Fruit fly (Drosophila melanogaster) whole organism, adult: ENCODE data around the gene plh.

ENCODE experiments used
- CG11617 ChIP-seq: fragments of 200-800 bp; sonication (Bioruptor generic); optimal IDR thresholded peaks from 2 replicates; lab custom pipeline; 2017; ENCODE audit warnings: mild to moderate bottlenecking, missing biosample characterization, missing genetic modification reagents, missing genetic modification characterization
- CG12768 ChIP-seq: fragments of 200-800 bp; sonication (Bioruptor generic); optimal IDR thresholded peaks from 2 replicates; lab custom pipeline; 2017; ENCODE audit warnings: missing biosample characterization, missing genetic modification characterization, mild to moderate bottlenecking, moderate library complexity, missing genetic modification reagents
- CG7045 ChIP-seq: fragments of 200-800 bp; sonication (Bioruptor generic); optimal IDR thresholded peaks from 2 replicates; lab custom pipeline; 2017; ENCODE audit warnings: missing biosample characterization, mild to moderate bottlenecking, missing genetic modification characterization
- CG7101 ChIP-seq: fragments of 200-800 bp; sonication (Bioruptor generic); optimal IDR thresholded peaks from 2 replicates; lab custom pipeline; 2018; ENCODE audit warnings: missing biosample characterization, mild to moderate bottlenecking, missing genetic modification characterization, moderate library complexity
- Clk ChIP-seq: fragments of 200-800 bp; sonication (Bioruptor generic); optimal IDR thresholded peaks from 2 replicates; lab custom pipeline; 2017; ENCODE audit warnings: missing biosample characterization, missing genetic modification characterization
- Crg-1 ChIP-seq: fragments of 200-800 bp; sonication (Bioruptor generic); optimal IDR thresholded peaks from 2 replicates; lab custom pipeline; 2016; ENCODE audit warnings: missing biosample characterization, missing genetic modification characterization
- bab1 ChIP-seq: fragments of 200-800 bp; sonication (Bioruptor generic); optimal IDR thresholded peaks from 3 replicates; lab custom pipeline; 2019; ENCODE audit warnings: missing biosample characterization, mild to moderate bottlenecking, missing genetic modification characterization, moderate library complexity
- cnc ChIP-seq, 2 experiments: fragments of >200 bp; optimal IDR thresholded peaks; 2 replicates each; lab custom pipeline; 2017
- kay ChIP-seq: fragments of 200-800 bp; sonication (Bioruptor generic); peaks from one replicate; lab custom pipeline; 2016; ENCODE audit warnings: missing biosample characterization, missing genetic modification characterization, borderline replicate concordance
- pad ChIP-seq: fragments of 200-800 bp; sonication (Bioruptor generic); optimal IDR thresholded peaks from 3 replicates; lab custom pipeline; 2017; ENCODE audit warnings: missing biosample characterization, missing genetic modification characterization, mild to moderate bottlenecking, moderate library complexity, missing genetic modification reagents
- tj ChIP-seq: fragments of 200-800 bp; sonication (Bioruptor generic); optimal IDR thresholded peaks from 3 replicates; lab custom pipeline; 2017; ENCODE audit warnings: missing biosample characterization, mild to moderate bottlenecking, missing genetic modification characterization, moderate library complexity
- toe ChIP-seq: fragments of 200-800 bp; sonication (Bioruptor generic); optimal IDR thresholded peaks from 2 replicates; lab custom pipeline; 2016; ENCODE audit warnings: missing biosample characterization, missing genetic modification characterization

- no peak for TF ChIP-seq CG7101 (tag; lab: Kevin White, UChicago)
- no peak for TF ChIP-seq CG7045 (GFP tag; lab: Kevin White, UChicago)
- TF ChIP-seq toe (GFP tag; lab: Kevin White, UChicago) = no peak
- TF ChIP-seq Crg-1 (GFP tag; lab: Kevin White, UChicago) = no peak
- TF ChIP-seq pad (GFP tag; lab: Kevin White, UChicago) = no peak
- TF ChIP-seq CG11617 = no peak
- TF ChIP-seq cnc (optimal IDR thresholded peaks at IDR 0.05; lab: Kevin White, UChicago) = no peak
- TF ChIP-seq CG12768 = no peak
- TF ChIP-seq Clk (GFP tag; lab: Kevin White, UChicago) = no peak
- no peak for TF ChIP-seq tj (GFP tag; lab: Kevin White, UChicago)
- TF ChIP-seq kay (GFP tag; lab: Kevin White, UChicago) = no peak
- no peak for TF ChIP-seq bab1 (GFP tag; lab: Kevin White, UChicago)
Observed at dm6 chr3R:5043966-5044365, 33.1 kb upstream of the plh start.
